Worm (Caenorhabditis elegans): ENCODE measurements around the gene arrd-9.

The arrd-9 gene

DNA sequence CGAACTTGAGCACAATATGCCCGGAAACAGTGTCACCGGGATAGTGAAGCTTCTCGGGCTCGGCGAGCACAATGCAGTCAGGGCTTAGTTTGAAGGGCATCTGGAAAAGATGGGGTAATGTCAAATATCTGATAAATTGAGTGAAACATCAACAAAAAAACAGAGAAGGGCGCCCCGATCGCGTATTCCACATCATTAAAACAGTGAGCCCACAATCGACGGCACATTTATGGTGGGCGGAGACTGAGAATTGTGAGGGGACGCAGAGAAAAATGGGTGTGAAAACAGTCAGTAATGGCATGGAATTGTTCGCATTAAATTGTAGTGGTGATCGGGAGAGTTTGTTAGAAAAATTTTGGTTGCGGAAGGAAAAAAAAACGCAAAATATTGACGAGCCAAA lies at the start of gene arrd-9:
Gene arrd-9, minus strand, starts transcription at position 101 of the 400 bp plus-strand sequence.
- TF ChIP-seq dao-5 (tag; optimal IDR thresholded peaks at IDR 0.05) = no peak
- no peak for TF ChIP-seq him-1 (tag; optimal IDR thresholded peaks at IDR 0.05)
- TF ChIP-seq W03F9.2 (tag; optimal IDR thresholded peaks at IDR 0.05) = no peak

DNA sequence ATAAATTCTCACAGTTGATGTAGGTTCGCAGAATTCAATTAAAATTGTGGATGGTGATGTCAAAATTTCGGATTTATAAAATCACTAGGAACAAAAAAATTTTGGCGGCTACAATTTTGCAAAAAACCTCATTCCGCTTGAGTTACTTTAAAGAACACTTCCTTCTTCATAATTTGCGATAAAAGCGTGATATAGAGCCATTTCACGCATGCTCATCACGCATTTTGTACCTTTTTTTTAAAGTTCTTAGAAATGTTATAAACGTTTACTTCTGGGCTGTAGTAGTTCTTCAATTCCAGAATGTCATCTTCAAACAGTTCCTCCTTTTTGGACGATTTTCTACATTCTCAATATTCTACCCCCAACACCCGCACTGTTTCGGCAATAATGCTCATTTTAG lies 47.2 kb upstream of the arrd-9 start, which contains the start of gene srx-119:
Gene srx-119, plus strand, starts transcription at position 301 of the 400 bp plus-strand sequence.
- TF ChIP-seq him-1 (tag; optimal IDR thresholded peaks at IDR 0.05) (no peak), W03F9.2 (tag; optimal IDR thresholded peaks at IDR 0.05) (no peak), dao-5 (tag; optimal IDR thresholded peaks at IDR 0.05) (no peak)

DNA sequence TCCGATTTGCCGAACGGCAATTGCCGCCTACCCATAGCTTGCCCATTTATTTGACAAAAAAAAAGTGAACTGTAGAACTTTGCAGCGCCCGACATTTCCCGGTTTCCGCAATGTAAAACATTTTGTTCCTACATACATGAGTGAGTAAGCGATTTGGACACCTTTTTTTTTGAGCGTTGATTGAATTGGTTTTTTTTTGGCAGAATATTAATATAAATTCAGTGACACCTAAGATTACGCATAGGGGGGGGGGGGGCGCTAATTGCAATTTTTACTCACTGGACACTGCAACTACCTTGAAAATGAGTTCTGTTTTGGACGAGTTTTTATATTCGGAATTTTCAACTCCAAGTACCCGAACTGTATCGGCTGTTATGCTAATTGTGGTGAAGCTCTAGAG lies 44.8 kb upstream of the arrd-9 start, which contains the start of gene srx-118:
Gene srx-118, plus strand, starts transcription at position 301 of the 400 bp plus-strand sequence.
- TF ChIP-seq W03F9.2 (tag; optimal IDR thresholded peaks at IDR 0.05) (no peak), him-1 (tag; optimal IDR thresholded peaks at IDR 0.05) (no peak), dao-5 (tag; optimal IDR thresholded peaks at IDR 0.05) (no peak)

DNA sequence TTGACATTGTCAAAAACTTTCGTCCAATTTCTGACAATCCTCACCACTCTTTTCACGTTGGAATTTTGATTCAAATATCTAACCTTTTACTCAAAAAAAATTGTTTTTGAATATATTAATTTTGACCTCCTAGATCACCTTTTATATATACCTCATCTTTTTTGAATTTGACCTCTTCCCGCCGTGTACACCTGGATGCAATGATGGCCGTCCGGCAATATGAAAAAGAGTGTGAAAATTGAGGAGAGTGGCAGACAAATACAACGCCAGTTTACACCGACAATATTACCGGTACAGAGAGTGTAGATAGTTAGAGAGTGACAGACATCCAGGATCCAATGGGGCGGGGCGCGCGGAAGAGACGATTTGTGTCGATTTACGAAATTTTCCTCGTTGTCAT lies 38.9 kb upstream of the arrd-9 start, which contains the start of gene ceh-99:
Gene ceh-99, plus strand, starts transcription at position 366 of the 400 bp plus-strand sequence.
- TF ChIP-seq W03F9.2 (tag; optimal IDR thresholded peaks at IDR 0.05) (no peak), him-1 (tag; optimal IDR thresholded peaks at IDR 0.05) (no peak), dao-5 (tag; optimal IDR thresholded peaks at IDR 0.05) (no peak)

DNA sequence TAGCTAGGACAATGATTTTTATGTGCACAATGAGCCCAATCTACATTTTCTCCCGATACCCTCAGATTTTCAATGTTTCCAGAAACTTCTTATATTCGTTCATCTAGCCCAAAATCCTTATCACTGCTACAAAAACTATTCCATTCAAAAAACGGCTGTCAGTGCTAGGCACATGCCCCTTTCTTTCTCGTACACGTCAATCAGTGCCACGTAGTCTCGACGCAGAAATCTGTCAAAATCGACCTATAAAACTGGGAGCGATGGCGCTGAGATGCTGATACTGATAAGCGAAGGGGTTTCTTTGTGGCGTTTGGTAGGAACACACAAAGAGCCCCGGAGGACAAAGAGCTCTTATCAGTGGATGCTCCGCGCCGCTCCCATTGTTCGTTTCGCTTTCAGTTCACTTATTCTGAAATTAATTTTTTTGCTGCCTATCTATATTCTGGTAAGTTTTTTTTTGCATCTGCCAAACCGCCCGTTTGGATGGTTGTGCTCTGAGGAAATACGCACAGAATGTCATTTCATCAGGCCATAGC lies 38.2 kb upstream of the arrd-9 start, which contains the start of gene srh-70:
Gene srh-70, minus strand, starts transcription at position 51 of the 536 bp plus-strand sequence.
- TF ChIP-seq W03F9.2 (tag; optimal IDR thresholded peaks at IDR 0.05) (no peak), dao-5 (tag; optimal IDR thresholded peaks at IDR 0.05) (no peak)

DNA sequence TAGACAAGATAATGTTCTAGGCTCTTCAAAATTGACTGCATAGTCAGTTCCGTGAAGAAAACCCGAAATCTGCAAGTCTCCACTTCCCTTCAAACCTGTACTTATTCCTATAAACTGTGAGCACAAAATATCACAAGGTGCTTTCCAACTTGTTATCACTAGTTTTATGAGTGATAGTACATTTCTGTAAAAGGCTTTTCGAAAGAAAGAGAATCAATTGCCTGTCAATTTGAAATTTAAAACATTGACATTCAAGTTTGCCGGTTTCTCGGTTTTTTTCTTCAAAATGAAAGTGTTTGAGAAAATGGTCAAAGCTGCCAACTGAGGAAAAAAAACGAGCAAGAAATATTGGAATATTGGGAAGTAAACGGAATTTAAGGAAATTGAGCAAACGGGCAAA lies 37.3 kb upstream of the arrd-9 start:
- no peak for TF ChIP-seq him-1 (tag; optimal IDR thresholded peaks at IDR 0.05)
- no peak for TF ChIP-seq W03F9.2 (tag; optimal IDR thresholded peaks at IDR 0.05)
- no peak for TF ChIP-seq dao-5 (tag; optimal IDR thresholded peaks at IDR 0.05)

DNA sequence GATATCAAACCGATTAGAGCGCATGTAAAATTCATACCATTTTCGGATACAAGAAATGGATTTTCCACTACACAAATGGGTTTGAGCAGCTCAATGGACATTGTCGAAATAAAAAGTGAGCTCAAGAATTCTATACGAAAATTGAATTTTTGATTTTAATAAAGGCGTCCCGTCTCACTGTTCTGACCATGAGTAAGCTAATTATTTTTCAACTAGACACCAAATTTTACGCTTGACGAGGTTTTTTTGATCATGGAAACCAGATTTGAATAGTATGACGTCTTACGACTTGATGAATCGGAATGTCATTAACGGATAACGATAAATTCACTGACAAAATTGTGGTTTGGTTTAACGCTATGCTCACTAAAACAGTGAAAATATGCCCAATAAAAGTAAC lies 35.6 kb upstream of the arrd-9 start, which contains the start of gene srh-61:
Gene srh-61, minus strand, starts transcription at position 101 of the 400 bp plus-strand sequence.
- TF ChIP-seq dao-5 (tag; optimal IDR thresholded peaks at IDR 0.05) (no peak), him-1 (tag; optimal IDR thresholded peaks at IDR 0.05) (no peak), W03F9.2 (tag; optimal IDR thresholded peaks at IDR 0.05) (no peak)

DNA sequence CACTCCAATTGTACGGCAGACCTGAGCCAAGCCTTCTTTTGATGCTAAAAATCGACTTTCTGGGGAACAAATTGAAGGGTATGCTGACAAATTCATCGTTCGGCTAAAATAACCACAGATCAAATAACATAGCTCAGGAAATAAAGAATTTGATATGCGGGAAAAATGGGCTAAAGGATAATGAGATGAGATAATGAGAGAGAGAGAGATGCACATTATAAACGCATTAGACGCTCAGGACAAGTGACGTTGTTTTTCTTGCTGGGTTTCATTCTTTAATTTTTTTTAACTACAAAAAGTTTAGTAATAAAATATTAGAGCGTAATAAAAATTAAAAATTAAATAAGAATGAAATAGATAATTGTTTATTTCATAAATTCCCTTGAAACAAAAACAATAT lies 33.9 kb upstream of the arrd-9 start, which contains the start of gene srh-69:
Gene srh-69, minus strand, starts transcription at position 101 of the 400 bp plus-strand sequence.
- TF ChIP-seq W03F9.2 (tag; optimal IDR thresholded peaks at IDR 0.05) (no peak), him-1 (tag; optimal IDR thresholded peaks at IDR 0.05) (no peak), dao-5 (tag; optimal IDR thresholded peaks at IDR 0.05) (no peak)

DNA sequence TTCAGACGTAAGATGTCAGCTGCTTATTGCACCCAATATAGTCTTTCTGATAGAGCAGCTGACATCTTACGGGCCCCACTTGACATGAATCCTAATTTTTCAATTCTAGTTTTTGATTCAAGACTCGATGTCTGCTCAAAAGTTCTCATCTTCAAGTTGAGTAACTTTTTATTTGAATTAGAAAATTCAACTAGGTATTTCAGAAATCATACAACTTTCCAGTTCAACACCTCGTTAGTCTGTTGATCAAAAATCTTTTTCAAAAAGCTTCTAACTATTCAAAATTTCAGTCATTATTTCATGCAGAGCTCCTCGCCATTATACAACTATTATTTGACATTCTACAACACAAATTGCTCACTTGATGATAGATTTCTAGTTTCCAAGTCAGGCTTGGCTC lies 31.2 kb upstream of the arrd-9 start, which contains the start of gene srh-73:
Gene srh-73, plus strand, starts transcription at position 301 of the 400 bp plus-strand sequence.
- TF ChIP-seq him-1 (tag; optimal IDR thresholded peaks at IDR 0.05) (no peak), dao-5 (tag; optimal IDR thresholded peaks at IDR 0.05) (no peak), W03F9.2 (tag; optimal IDR thresholded peaks at IDR 0.05) (no peak)

DNA sequence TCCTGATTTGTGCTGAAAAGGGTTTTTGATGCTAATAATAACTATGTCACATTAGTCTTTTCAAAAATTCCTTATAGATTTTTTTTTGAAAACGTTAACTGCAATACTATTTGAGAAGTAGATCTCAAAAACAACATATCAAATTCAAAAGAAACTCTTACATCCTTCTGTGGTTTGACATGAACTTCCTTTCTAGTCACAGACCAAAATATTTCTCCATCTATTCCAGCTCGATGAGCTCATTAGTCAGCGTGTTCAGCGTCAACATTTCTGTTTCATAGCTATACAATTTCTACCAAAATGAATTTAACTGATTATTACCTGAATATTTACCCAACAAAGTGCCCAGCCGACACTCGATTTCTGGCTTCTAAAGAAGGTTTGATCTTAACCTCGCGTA lies 27.9 kb upstream of the arrd-9 start, which contains the start of gene srh-67:
Gene srh-67, plus strand, starts transcription at position 301 of the 400 bp plus-strand sequence.
- TF ChIP-seq W03F9.2 (tag; optimal IDR thresholded peaks at IDR 0.05) (no peak), him-1 (tag; optimal IDR thresholded peaks at IDR 0.05) (no peak), dao-5 (tag; optimal IDR thresholded peaks at IDR 0.05) (no peak)

DNA sequence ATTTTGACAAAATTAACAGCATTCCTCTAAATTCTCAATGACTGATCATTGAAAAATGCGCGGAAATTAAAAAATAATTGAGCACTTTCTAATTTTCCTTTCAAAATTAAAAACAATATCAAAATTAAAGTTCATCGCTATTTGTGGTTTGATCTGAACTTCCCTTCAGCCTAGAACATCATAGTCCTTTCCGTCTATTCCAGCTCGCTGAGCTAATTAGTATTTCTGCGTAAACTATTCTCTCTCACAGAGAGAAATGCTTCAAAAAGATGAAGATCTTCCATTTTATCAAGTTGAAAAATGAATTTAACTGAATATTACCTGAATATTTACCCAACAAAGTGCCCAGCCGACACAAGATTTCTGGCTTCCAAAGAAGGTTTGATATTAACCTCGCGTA lies 26.3 kb upstream of the arrd-9 start, which contains the start of gene srh-68:
Gene srh-68, plus strand, starts transcription at position 301 of the 400 bp plus-strand sequence.
- TF ChIP-seq him-1 (tag; optimal IDR thresholded peaks at IDR 0.05) (no peak), dao-5 (tag; optimal IDR thresholded peaks at IDR 0.05) (no peak), W03F9.2 (tag; optimal IDR thresholded peaks at IDR 0.05) (no peak)

DNA sequence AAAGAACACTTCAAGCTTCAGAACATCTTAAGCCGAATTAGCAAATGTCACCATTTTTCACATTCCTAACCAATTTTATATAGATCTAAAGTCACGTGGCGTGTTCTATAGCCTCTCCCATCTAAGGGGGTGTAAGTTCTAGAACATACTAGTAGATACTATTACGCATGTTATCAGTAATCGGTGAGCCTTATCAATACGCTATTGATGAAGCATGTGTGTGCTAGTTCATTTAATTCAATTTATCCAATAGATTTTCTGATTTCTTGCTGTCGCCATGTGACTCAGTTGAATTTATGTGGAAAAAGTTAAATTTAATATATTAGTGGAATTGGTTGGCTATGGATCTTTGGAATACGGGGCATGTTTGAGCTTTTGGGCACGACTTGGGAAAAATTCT lies 25.8 kb upstream of the arrd-9 start:
- TF ChIP-seq W03F9.2 (tag; optimal IDR thresholded peaks at IDR 0.05) (no peak), dao-5 (tag; optimal IDR thresholded peaks at IDR 0.05) (no peak), him-1 (tag; optimal IDR thresholded peaks at IDR 0.05) (no peak)

DNA sequence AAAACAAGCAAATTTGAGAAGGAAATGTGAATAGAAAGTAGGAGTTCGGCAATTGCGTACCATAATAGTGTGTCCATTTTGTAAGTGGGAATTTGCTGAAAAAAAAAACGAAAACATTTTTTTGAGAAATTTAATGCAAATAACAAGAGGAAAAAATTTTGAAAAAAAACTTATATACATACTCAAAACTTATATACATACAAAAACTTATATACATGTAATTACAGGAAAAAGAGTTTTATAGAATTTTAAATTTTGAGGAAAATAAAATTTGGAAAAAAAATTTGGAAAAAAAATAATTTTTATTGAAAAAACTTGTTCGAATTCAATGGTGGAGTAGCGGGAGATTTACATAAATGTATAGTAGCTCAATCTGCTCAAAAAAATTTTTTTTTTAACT lies 22.1 kb upstream of the arrd-9 start, which contains the start of gene ador-1:
Gene ador-1, minus strand, starts transcription at position 101 of the 400 bp plus-strand sequence.
- no peak for TF ChIP-seq W03F9.2 (tag; optimal IDR thresholded peaks at IDR 0.05)
- no peak for TF ChIP-seq him-1 (tag; optimal IDR thresholded peaks at IDR 0.05)
- no peak for TF ChIP-seq dao-5 (tag; optimal IDR thresholded peaks at IDR 0.05)

DNA sequence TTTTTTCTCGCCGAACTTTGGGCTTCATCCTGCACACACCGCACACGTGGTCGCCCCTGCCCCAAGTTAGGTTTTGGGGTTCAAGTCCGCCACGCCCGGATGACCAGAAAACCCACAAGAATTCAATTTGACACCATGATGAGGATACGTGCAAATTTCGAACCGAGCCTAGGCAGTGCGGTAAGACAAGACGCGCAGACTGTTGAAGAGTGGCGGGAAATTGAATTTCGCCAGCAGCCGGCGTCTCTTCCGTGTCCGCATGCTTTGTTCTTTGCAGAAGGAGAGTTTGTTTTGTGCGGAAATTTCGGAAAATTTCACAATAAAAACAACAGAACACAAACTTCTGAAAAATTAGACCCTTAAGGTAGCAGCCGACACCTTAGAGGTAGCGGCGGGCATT lies 19.3 kb upstream of the arrd-9 start:
- TF ChIP-seq him-1 (tag; optimal IDR thresholded peaks at IDR 0.05) = no peak
- TF ChIP-seq dao-5 (tag; optimal IDR thresholded peaks at IDR 0.05) = no peak
- TF ChIP-seq W03F9.2 (tag; optimal IDR thresholded peaks at IDR 0.05) = no peak

Measured in whole organism, L4/young adult.